Fruit fly (Drosophila melanogaster) whole organism, embryonic: ENCODE results near the gene Orct2.

Experiments used
- Adf1 ChIP-seq: fragments of 200-800 bp; sonication (Bioruptor generic); IDR thresholded peaks from 2 replicates; pipeline ENCODE4 v1.3.6; 2022; ENCODE audit warnings: missing biosample characterization, missing genetic modification characterization
- CG11723 ChIP-seq: fragments of 200-800 bp; sonication (Bioruptor generic); optimal IDR thresholded peaks from 2 replicates; lab custom pipeline; 2017; ENCODE audit warnings: missing biosample characterization, mild to moderate bottlenecking, missing genetic modification characterization
- CG12744 ChIP-seq: fragments of 200-800 bp; sonication (Bioruptor generic); optimal IDR thresholded peaks from 2 replicates; lab custom pipeline; 2016; ENCODE audit warnings: missing biosample characterization, missing genetic modification characterization
- CG13123 ChIP-seq: fragments of 200-800 bp; sonication (Bioruptor generic); optimal IDR thresholded peaks from 2 replicates; lab custom pipeline; 2016; ENCODE audit warnings: missing biosample characterization, missing genetic modification characterization
- CG14965 ChIP-seq: fragments of 200-800 bp; sonication (Bioruptor generic); optimal IDR thresholded peaks from 2 replicates; lab custom pipeline; 2016; ENCODE audit warnings: missing biosample characterization, missing genetic modification characterization, borderline replicate concordance
- CG15514 ChIP-seq: fragments of 200-800 bp; sonication (Bioruptor generic); optimal IDR thresholded peaks from 3 replicates; lab custom pipeline; 2017; ENCODE audit warnings: missing biosample characterization, missing genetic modification characterization, mild to moderate bottlenecking, moderate library complexity, missing genetic modification reagents
- CG15601 ChIP-seq: fragments of 200-800 bp; sonication (Bioruptor generic); optimal IDR thresholded peaks from 3 replicates; lab custom pipeline; 2019; ENCODE audit warnings: missing biosample characterization, mild to moderate bottlenecking, missing genetic modification characterization, moderate library complexity
- CG16813 ChIP-seq: fragments of 200-800 bp; sonication (Bioruptor generic); IDR thresholded peaks from 3 replicates; pipeline ENCODE4 v1.3.6; 2022; ENCODE audit warnings: missing biosample characterization, missing genetic modification characterization; ENCODE audit not compliant: partially characterized antibody
- CG17385 ChIP-seq: fragments of 200-800 bp; sonication (Bioruptor generic); optimal IDR thresholded peaks from 3 replicates; lab custom pipeline; 2018; ENCODE audit warnings: missing biosample characterization, mild to moderate bottlenecking, missing genetic modification characterization
- CG17568 ChIP-seq: fragments of 200-800 bp; sonication (Bioruptor generic); optimal IDR thresholded peaks from 2 replicates; lab custom pipeline; 2018; ENCODE audit warnings: missing biosample characterization, mild to moderate bottlenecking, missing genetic modification characterization, moderate library complexity
- CG18619 ChIP-seq: fragments of 200-800 bp; sonication (Bioruptor generic); optimal IDR thresholded peaks from 3 replicates; lab custom pipeline; 2017; ENCODE audit warnings: missing biosample characterization, mild to moderate bottlenecking, missing genetic modification characterization
- CG18764 ChIP-seq: fragments of 200-800 bp; sonication (Bioruptor generic); optimal IDR thresholded peaks from 3 replicates; lab custom pipeline; 2016; ENCODE audit warnings: missing biosample characterization, missing genetic modification characterization
- CG34376 ChIP-seq: fragments of 200-800 bp; sonication (Bioruptor generic); optimal IDR thresholded peaks from 2 replicates; lab custom pipeline; 2018; ENCODE audit warnings: missing biosample characterization, mild to moderate bottlenecking, missing genetic modification characterization
- CG34422 ChIP-seq: fragments of 200-800 bp; sonication (Bioruptor generic); IDR thresholded peaks from 3 replicates; pipeline ENCODE4 v1.3.6; 2022; ENCODE audit warnings: missing biosample characterization, missing genetic modification characterization
- CG4282 ChIP-seq: fragments of 200-800 bp; sonication (Bioruptor generic); optimal IDR thresholded peaks from 2 replicates; lab custom pipeline; 2016; ENCODE audit warnings: missing biosample characterization, missing genetic modification characterization
- CG4328 ChIP-seq: fragments of 200-800 bp; sonication (Bioruptor generic); optimal IDR thresholded peaks from 3 replicates; lab custom pipeline; 2017; ENCODE audit warnings: missing biosample characterization, missing genetic modification reagents, missing genetic modification characterization
- CG5180 ChIP-seq: fragments of 200-800 bp; sonication (Bioruptor generic); optimal IDR thresholded peaks from 3 replicates; lab custom pipeline; 2017; ENCODE audit warnings: missing biosample characterization, missing genetic modification characterization, mild to moderate bottlenecking, moderate library complexity, missing genetic modification reagents
- CG6813 ChIP-seq: fragments of 200-800 bp; sonication (Bioruptor generic); optimal IDR thresholded peaks from 2 replicates; lab custom pipeline; 2017; ENCODE audit warnings: missing biosample characterization, missing genetic modification characterization, mild to moderate bottlenecking, moderate library complexity, missing genetic modification reagents
- CG7987 ChIP-seq: fragments of 200-800 bp; sonication (Bioruptor generic); optimal IDR thresholded peaks from 2 replicates; lab custom pipeline; 2018; ENCODE audit warnings: missing biosample characterization, mild to moderate bottlenecking, missing genetic modification characterization, moderate library complexity
- CG8944 ChIP-seq: fragments of 200-800 bp; sonication (Bioruptor generic); optimal IDR thresholded peaks from 3 replicates; lab custom pipeline; 2016; ENCODE audit warnings: missing biosample characterization, missing genetic modification characterization
- CTCF ChIP-seq: fragments of 200-800 bp; sonication (Bioruptor generic); optimal IDR thresholded peaks from 2 replicates; lab custom pipeline; 2017; ENCODE audit warnings: missing biosample characterization, mild to moderate bottlenecking, missing genetic modification characterization, moderate library complexity
- D ChIP-seq, 2 experiments: fragments of 200-800 bp in 1 of 2; fragments of >200 bp in 1 of 2; sonication (Bioruptor generic) in 1 of 2; optimal IDR thresholded peaks; 2 replicates in 1 of 2; 3 replicates in 1 of 2; lab custom pipeline; 2017; ENCODE audit warnings: mild to moderate bottlenecking in 1 of 2, missing biosample characterization in 1 of 2, missing genetic modification characterization in 1 of 2, missing genetic modification reagents in 1 of 2
- D19B ChIP-seq: fragments of 200-800 bp; sonication (Bioruptor generic); optimal IDR thresholded peaks from 2 replicates; lab custom pipeline; 2017; ENCODE audit warnings: missing biosample characterization, mild to moderate bottlenecking, missing genetic modification characterization
- Dad ChIP-seq: fragments of 200-800 bp; sonication (Bioruptor generic); optimal IDR thresholded peaks from 3 replicates; lab custom pipeline; 2016; ENCODE audit warnings: missing biosample characterization, missing genetic modification characterization
- Dll ChIP-seq: fragments of 200-800 bp; sonication (Bioruptor generic); IDR thresholded peaks from 4 replicates; pipeline ENCODE4 v1.3.6; 2022; ENCODE audit warnings: missing biosample characterization, missing genetic modification characterization; ENCODE audit not compliant: partially characterized antibody
- Doc3 ChIP-seq: fragments of 200-800 bp; sonication (Bioruptor generic); IDR thresholded peaks from 3 replicates; pipeline ENCODE4 v1.3.6; 2022; ENCODE audit warnings: missing biosample characterization, missing genetic modification characterization; ENCODE audit not compliant: partially characterized antibody
- ERR ChIP-seq: fragments of 200-800 bp; sonication (Bioruptor generic); optimal IDR thresholded peaks from 2 replicates; lab custom pipeline; 2016; ENCODE audit warnings: missing biosample characterization, missing genetic modification characterization
- Ets97D ChIP-seq: fragments of 200-800 bp; sonication (Bioruptor generic); optimal IDR thresholded peaks from 3 replicates; lab custom pipeline; 2016; ENCODE audit warnings: missing biosample characterization, missing genetic modification characterization
- H2.0 ChIP-seq: fragments of 200-800 bp; sonication (Bioruptor generic); IDR thresholded peaks from 2 replicates; pipeline ENCODE4 v1.3.6; 2022; ENCODE audit warnings: missing biosample characterization, missing genetic modification characterization
- HHEX ChIP-seq: fragments of 200-800 bp; sonication (Bioruptor generic); optimal IDR thresholded peaks from 3 replicates; lab custom pipeline; 2017; ENCODE audit warnings: missing biosample characterization, mild to moderate bottlenecking, missing genetic modification characterization, missing genetic modification reagents
- Kr ChIP-seq: fragments of 200-800 bp; sonication (Bioruptor generic); optimal IDR thresholded peaks from 2 replicates; lab custom pipeline; 2017; ENCODE audit warnings: missing biosample characterization, mild to moderate bottlenecking, missing genetic modification characterization
- Med ChIP-seq: fragments of 200-800 bp; sonication (Bioruptor generic); peaks from one replicate; lab custom pipeline; 2016; ENCODE audit warnings: missing biosample characterization, missing genetic modification characterization, mild to moderate bottlenecking, inconsistent platforms, moderate library complexity
- Poxn ChIP-seq: fragments of 200-800 bp; sonication (Bioruptor generic); IDR thresholded peaks from 2 replicates; pipeline ENCODE4 v1.3.6; 2022; ENCODE audit warnings: missing biosample characterization, missing genetic modification characterization
- cg ChIP-seq: fragments of 200-800 bp; sonication (Bioruptor generic); optimal IDR thresholded peaks from 3 replicates; lab custom pipeline; 2019; ENCODE audit warnings: missing biosample characterization, mild to moderate bottlenecking, missing genetic modification characterization, moderate library complexity
- corto ChIP-seq: fragments of 200-800 bp; sonication (Bioruptor generic); optimal IDR thresholded peaks from 2 replicates; lab custom pipeline; 2016; ENCODE audit warnings: missing biosample characterization, mild to moderate bottlenecking, missing genetic modification characterization, moderate library complexity
- dm ChIP-seq: fragments of 200-800 bp; sonication (Bioruptor generic); optimal IDR thresholded peaks from 3 replicates; lab custom pipeline; 2016; ENCODE audit warnings: missing biosample characterization, missing genetic modification characterization
- dpn ChIP-seq, 2 experiments: fragments of 200-800 bp; sonication (Bioruptor generic); optimal IDR thresholded peaks; 3 replicates each; lab custom pipeline; 2016; ENCODE audit warnings: missing biosample characterization in 2 of 2, missing genetic modification characterization in 2 of 2
- fd96Cb ChIP-seq: fragments of 200-800 bp; sonication (Bioruptor generic); optimal IDR thresholded peaks from 2 replicates; lab custom pipeline; 2018; ENCODE audit warnings: missing biosample characterization, mild to moderate bottlenecking, missing genetic modification characterization, moderate library complexity
- gem ChIP-seq: fragments of 200-800 bp; sonication (Bioruptor generic); optimal IDR thresholded peaks from 2 replicates; lab custom pipeline; 2019; ENCODE audit warnings: missing biosample characterization, mild to moderate bottlenecking, missing genetic modification characterization, moderate library complexity
- jing ChIP-seq: fragments of 200-800 bp; sonication (Bioruptor generic); optimal IDR thresholded peaks from 2 replicates; lab custom pipeline; 2018; ENCODE audit warnings: missing biosample characterization, mild to moderate bottlenecking, missing genetic modification characterization
- klu ChIP-seq: fragments of 200-800 bp; sonication (Bioruptor generic); IDR thresholded peaks from 2 replicates; pipeline ENCODE4 v1.3.6; 2022; ENCODE audit warnings: missing biosample characterization, missing genetic modification characterization
- prd ChIP-seq, 3 experiments: fragments of >200 bp in 2 of 3; fragments of 200-800 bp in 1 of 3; sonication (Bioruptor generic) in 1 of 3; optimal IDR thresholded peaks in 2 of 3; IDR thresholded peaks in 1 of 3; 2 replicates in 2 of 3; 3 replicates in 1 of 3; pipeline versions ENCODE4 v1.3.6 to Lab custom; 2017 to 2022; ENCODE audit warnings: missing biosample characterization in 1 of 3, missing genetic modification characterization in 1 of 3
- rib ChIP-seq: fragments of 200-800 bp; sonication (Bioruptor generic); IDR thresholded peaks from 2 replicates; pipeline ENCODE4 v1.3.6; 2022; ENCODE audit warnings: missing biosample characterization, missing genetic modification characterization
- seq ChIP-seq: fragments of 200-800 bp; sonication (Bioruptor generic); IDR thresholded peaks from 2 replicates; pipeline ENCODE4 v1.3.6; 2022; ENCODE audit warnings: missing biosample characterization, missing genetic modification characterization
- sim ChIP-seq: fragments of 200-800 bp; sonication (Bioruptor generic); IDR thresholded peaks from 2 replicates; pipeline ENCODE4 v1.3.6; 2022; ENCODE audit warnings: missing biosample characterization, missing genetic modification characterization
- sima ChIP-seq: fragments of 200-800 bp; sonication (Bioruptor generic); optimal IDR thresholded peaks from 2 replicates; lab custom pipeline; 2016; ENCODE audit warnings: missing biosample characterization, missing genetic modification characterization
- trh ChIP-seq: fragments of 200-800 bp; sonication (Bioruptor generic); optimal IDR thresholded peaks from 2 replicates; lab custom pipeline; 2016; ENCODE audit warnings: missing biosample characterization, missing genetic modification characterization
- twi ChIP-seq: fragments of 200-800 bp; optimal IDR thresholded peaks from 2 replicates; lab custom pipeline; 2019; ENCODE audit warnings: missing biosample characterization, mild to moderate bottlenecking, missing genetic modification characterization, moderate library complexity
- vvl ChIP-seq: fragments of 200-800 bp; sonication (Bioruptor generic); IDR thresholded peaks from 2 replicates; pipeline ENCODE4 v1.3.6; 2022; ENCODE audit warnings: missing biosample characterization, missing genetic modification characterization

The Orct2 gene

DNA sequence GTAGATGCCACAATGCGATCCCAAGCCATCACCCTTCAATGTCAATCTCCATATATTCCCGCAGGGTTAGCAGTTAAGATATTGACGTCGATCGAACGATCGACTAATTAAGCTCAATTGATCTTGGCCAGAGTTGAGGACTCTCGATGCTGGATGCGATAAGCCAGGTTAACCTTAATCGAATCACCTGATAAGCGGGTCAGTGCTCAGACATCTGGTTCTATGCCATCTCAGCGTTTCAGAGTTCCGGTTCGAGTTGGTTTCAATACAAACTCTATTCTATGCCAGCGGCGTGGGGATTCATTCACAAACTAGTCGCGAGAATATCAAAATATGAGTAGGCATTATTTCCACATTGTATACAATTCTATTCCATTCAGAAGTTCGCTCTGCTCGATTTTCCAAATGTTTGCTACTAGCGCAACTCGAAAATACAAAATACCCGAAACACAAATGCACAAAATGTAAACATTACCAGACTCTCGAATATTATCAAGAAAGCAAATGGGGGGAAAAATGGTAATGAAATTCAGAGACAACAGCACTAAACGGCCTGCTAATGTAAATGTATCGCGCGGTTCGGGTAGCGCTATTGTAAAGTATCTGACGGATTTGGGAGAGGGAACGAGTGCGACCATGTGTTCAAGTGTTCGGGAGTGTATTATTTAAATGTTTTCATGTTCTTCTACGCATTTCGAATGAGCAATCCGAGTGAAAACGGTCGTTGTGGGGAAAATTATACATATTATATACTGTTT lies 9.9 kb downstream of the Orct2 start (continued):
- TF ChIP-seq trh (GFP tag; lab: Kevin White, UChicago) (no peak), dm (GFP tag; lab: Kevin White, UChicago) (no peak), Dad (no peak), Med (GFP tag; lab: Kevin White, UChicago) (no peak), vvl (peak; percentile 78), CG34422 (GFP tag; lab: Robert Waterston, UW) (no peak), CG5180 (GFP tag; lab: Kevin White, UChicago) (no peak), Dll (0 out of 4 replicates have a peak, but pooled peaks have one; percentile 15), D19B (GFP tag; lab: Kevin White, UChicago) (no peak), Doc3 (GFP tag; lab: Robert Waterston, UW) (no peak), CG17385 (GFP tag; lab: Kevin White, UChicago) (no peak), sim (GFP tag; lab: Robert Waterston, UW) (no peak), CG6813 (GFP tag; lab: Kevin White, UChicago) (no peak), cg (GFP tag; lab: Kevin White, UChicago) (peak; percentile 23), CG4282 (GFP tag; lab: Kevin White, UChicago) (no peak), corto (GFP tag; lab: Kevin White, UChicago) (no peak), CG4328 (GFP tag; lab: Kevin White, UChicago) (no peak), gem (peak; percentile 61), Poxn (GFP tag; lab: Robert Waterston, UW) (no peak), CG8944 (GFP tag; lab: Kevin White, UChicago) (no peak), twi (peak; percentile 87), jing (GFP tag; lab: Kevin White, UChicago) (no peak), fd96Cb (tag; lab: Kevin White, UChicago) (no peak), Kr (GFP tag; lab: Kevin White, UChicago) (no peak), ERR (GFP tag; lab: Kevin White, UChicago) (no peak), dpn (GFP tag; optimal IDR thresholded peaks at IDR 0.05; lab: Kevin White, UChicago) (no peak), HHEX (GFP tag; lab: Kevin White, UChicago) (no peak), CG11723 (GFP tag; lab: Kevin White, UChicago) (no peak), Adf1 (GFP tag; lab: Robert Waterston, UW) (no peak), CG7987 (no peak), H2.0 (no peak), klu (GFP tag; lab: Robert Waterston, UW) (no peak), CG16813 (GFP tag; lab: Robert Waterston, UW) (no peak), CG17568 (no peak), CG14965 (GFP tag; lab: Kevin White, UChicago) (no peak), CG18619 (GFP tag; lab: Kevin White, UChicago) (no peak), CG15601 (tag; lab: Kevin White, UChicago) (no peak), Ets97D (GFP tag; lab: Kevin White, UChicago) (no peak), CTCF (GFP tag; lab: Kevin White, UChicago) (no peak), CG18764 (GFP tag; lab: Kevin White, UChicago) (no peak), sima (GFP tag; lab: Kevin White, UChicago) (no peak), D (optimal IDR thresholded peaks at IDR 0.05; lab: Kevin White, UChicago) (no peak), D (GFP tag; optimal IDR thresholded peaks at IDR 0.05; lab: Kevin White, UChicago) (no peak), CG12744 (GFP tag; lab: Kevin White, UChicago) (no peak), prd (optimal IDR thresholded peaks at IDR 0.05; lab: Kevin White, UChicago) (no peak), prd (GFP tag; IDR thresholded peaks at IDR 0.05; lab: Robert Waterston, UW) (no peak), rib (GFP tag; lab: Robert Waterston, UW) (no peak), CG15514 (GFP tag; lab: Kevin White, UChicago) (no peak), seq (GFP tag; lab: Robert Waterston, UW) (no peak), CG13123 (GFP tag; lab: Kevin White, UChicago) (no peak), CG34376 (GFP tag; lab: Kevin White, UChicago) (peak; percentile 26)
